Worm (Caenorhabditis elegans) whole organism, dauer: ENCODE measurements around the gene T01D1.5.

ENCODE experiments used
- unc-62 ChIP-seq: sonication (generic microtip); optimal IDR thresholded peaks from 2 replicates; lab custom pipeline; 2017; ENCODE audit warnings: missing biosample characterization, missing genetic modification reagents, missing genetic modification characterization

Gene T01D1.5

ce11 chrII:173679-174078, 15.2 kb downstream of the T01D1.5 start, which contains the start of gene T01D1.7:
TSS of gene T01D1.7 (minus strand) at chrII:173779.
- no peak for TF ChIP-seq unc-62 (GFP tag; lab: Kevin White, UChicago)

ce11 chrII:163229-163628, 25.6 kb downstream of the T01D1.5 start:
- no peak for TF ChIP-seq unc-62 (GFP tag; lab: Kevin White, UChicago)

ce11 chrII:162182-162581, 26.7 kb downstream of the T01D1.5 start, which contains the start of gene etr-1:
TSS of gene etr-1 (plus strand) at chrII:162374.
- no peak for TF ChIP-seq unc-62 (GFP tag; lab: Kevin White, UChicago)

- TF ChIP-seq unc-62 (GFP tag; lab: Kevin White, UChicago) = no peak
Observed at ce11 chrII:161275-161674, 27.6 kb downstream of the T01D1.5 start.

ce11 chrII:160561-161123, 28.2 kb downstream of the T01D1.5 start:
- no peak for TF ChIP-seq unc-62 (GFP tag; lab: Kevin White, UChicago)

- TF ChIP-seq unc-62 (GFP tag; lab: Kevin White, UChicago) = no peak
Observed at ce11 chrII:159294-159922, 29.5 kb downstream of the T01D1.5 start.

- no peak for TF ChIP-seq unc-62 (GFP tag; lab: Kevin White, UChicago)
Observed at ce11 chrII:158004-158731, 30.7 kb downstream of the T01D1.5 start.

- TF ChIP-seq unc-62 (GFP tag; lab: Kevin White, UChicago) = no peak
Observed at ce11 chrII:156999-157499, 31.8 kb downstream of the T01D1.5 start.

ce11 chrII:155904-156303, 33.0 kb downstream of the T01D1.5 start, which contains the start of gene mrpl-28:
TSS of gene mrpl-28 (minus strand) at chrII:156009.
- no peak for TF ChIP-seq unc-62 (GFP tag; lab: Kevin White, UChicago)

- TF ChIP-seq unc-62 (GFP tag; lab: Kevin White, UChicago) = no peak
Observed at ce11 chrII:152283-152682, 36.6 kb downstream of the T01D1.5 start, which contains the start of gene T25D3.3. TSS of gene T25D3.3 (plus strand) at chrII:152583.

ce11 chrII:151495-151894, 37.4 kb downstream of the T01D1.5 start:
- no peak for TF ChIP-seq unc-62 (GFP tag; lab: Kevin White, UChicago)

ce11 chrII:146933-147332, 41.9 kb downstream of the T01D1.5 start, which contains the start of gene T25D3.4:
TSS of gene T25D3.4 (plus strand) at chrII:147233.
- no peak for TF ChIP-seq unc-62 (GFP tag; lab: Kevin White, UChicago)
